Fruit fly (Drosophila melanogaster): Measurements from ENCODE around the gene stx.

The stx gene

dm6 chrX:10735682-10736353 is 8.9 kb downstream of the stx start:
- TF ChIP-seq klu (GFP tag; IDR thresholded peaks at IDR 0.05) (no peak), CG4360 (GFP tag; IDR thresholded peaks at IDR 0.05) (0 out of 2 replicates have a peak, but pooled peaks have one; percentile 8), pros (GFP tag; optimal IDR thresholded peaks at IDR 0.05) (peak; percentile 54), tx (GFP tag; optimal IDR thresholded peaks at IDR 0.05) (no peak), CG15011 (GFP tag; optimal IDR thresholded peaks at IDR 0.05) (no peak), salm (tag; optimal IDR thresholded peaks at IDR 0.05) (no peak), Nf-YC (tag; optimal IDR thresholded peaks at IDR 0.05) (no peak), CG17912 (GFP tag; optimal IDR thresholded peaks at IDR 0.05) (no peak), CG12155 (GFP tag; optimal IDR thresholded peaks at IDR 0.05) (no peak), CG1024 (GFP tag; IDR thresholded peaks at IDR 0.05) (no peak), br (optimal IDR thresholded peaks at IDR 0.05) (no peak), kay (GFP tag; optimal IDR thresholded peaks at IDR 0.05) (no peak), schlank (tag; optimal IDR thresholded peaks at IDR 0.05) (no peak), CG42726 (GFP tag; IDR thresholded peaks at IDR 0.05; ENCODE audit: partially characterized antibody) (no peak), grn (GFP tag; optimal IDR thresholded peaks at IDR 0.05) (no peak), CG31441 (GFP tag; IDR thresholded peaks at IDR 0.05) (no peak), scrt (GFP tag; optimal IDR thresholded peaks at IDR 0.05) (peak; percentile 88), sens (GFP tag) (peak; percentile 62), CG6272 (GFP tag; IDR thresholded peaks at IDR 0.05) (no peak), abd-A (tag; optimal IDR thresholded peaks at IDR 0.05) (peak; percentile 63), CG7963 (GFP tag; IDR thresholded peaks at IDR 0.05; ENCODE audit: partially characterized antibody) (no peak), Adf1 (GFP tag; IDR thresholded peaks at IDR 0.05) (peak; percentile 24; the same call in 1 of the 2 replicates), CG17568 (GFP tag; optimal IDR thresholded peaks at IDR 0.05) (no peak), HmgZ (tag; optimal IDR thresholded peaks at IDR 0.05) (no peak), da (GFP tag; optimal IDR thresholded peaks at IDR 0.05) (no peak), CG2120 (GFP tag; optimal IDR thresholded peaks at IDR 0.05) (peak; percentile 11), nom (GFP tag; optimal IDR thresholded peaks at IDR 0.05) (peak; percentile 47), usp (GFP tag; optimal IDR thresholded peaks at IDR 0.05) (no peak), CG13775 (GFP tag; optimal IDR thresholded peaks at IDR 0.05) (no peak), HmgD (GFP tag; optimal IDR thresholded peaks at IDR 0.05) (no peak), CG14667 (GFP tag; IDR thresholded peaks at IDR 0.05) (no peak), CG8359 (GFP tag; optimal IDR thresholded peaks at IDR 0.05; ENCODE audit: borderline replicate concordance) (no peak), maf-S (GFP tag; optimal IDR thresholded peaks at IDR 0.05) (no peak), Lhr (GFP tag; optimal IDR thresholded peaks at IDR 0.05) (no peak), hbn (GFP tag; IDR thresholded peaks at IDR 0.05; ENCODE audit: partially characterized antibody) (no peak), Awh (GFP tag; IDR thresholded peaks at IDR 0.05) (no peak), CG15269 (tag; optimal IDR thresholded peaks at IDR 0.05) (no peak), run (tag; optimal IDR thresholded peaks at IDR 0.05) (no peak), Drgx (GFP tag; IDR thresholded peaks at IDR 0.05) (peak; percentile 41), crol (GFP tag; IDR thresholded peaks at IDR 0.05) (peak; percentile 98), Gug (GFP tag; IDR thresholded peaks at IDR 0.05) (no peak), wdn (GFP tag; IDR thresholded peaks at IDR 0.05) (no peak), vfl (GFP tag; optimal IDR thresholded peaks at IDR 0.05) (no peak), onecut (GFP tag; IDR thresholded peaks at IDR 0.05) (peak; percentile 4; the same call in 1 of the 2 replicates), insv (GFP tag; optimal IDR thresholded peaks at IDR 0.05) (no peak), Oli (tag; optimal IDR thresholded peaks at IDR 0.05) (peak; percentile 5), CG14710 (tag; optimal IDR thresholded peaks at IDR 0.05) (no peak), Xrp1 (GFP tag; IDR thresholded peaks at IDR 0.05) (no peak), zfh1 (GFP tag; IDR thresholded peaks at IDR 0.05) (no peak), ham (GFP tag; IDR thresholded peaks at IDR 0.05) (no peak), CG13894 (tag; optimal IDR thresholded peaks at IDR 0.05) (peak; percentile 40)

All from whole organism, embryonic.